Fruit fly (Drosophila melanogaster): ENCODE results near the gene snf.

Gene snf

dm6 chrX:5285835-5286234 is 23.2 kb upstream of the snf start (continued):
- TF ChIP-seq CG13894 (tag; optimal IDR thresholded peaks at IDR 0.05): peak; percentile 50
- peak; percentile 13 for TF ChIP-seq CG4854 (GFP tag; optimal IDR thresholded peaks at IDR 0.05)
- TF ChIP-seq CG32772 (GFP tag; IDR thresholded peaks at IDR 0.05): 0 out of 2 replicates have a peak, but pooled peaks have one; percentile 20
- peak; percentile 0 for TF ChIP-seq exex (tag; optimal IDR thresholded peaks at IDR 0.05)
- 0 out of 2 replicates have a peak, but pooled peaks have one; percentile 24 for TF ChIP-seq Oaz (GFP tag; IDR thresholded peaks at IDR 0.05)
- no peak for TF ChIP-seq nom (GFP tag; optimal IDR thresholded peaks at IDR 0.05)
- TF ChIP-seq Atf6 (GFP tag; IDR thresholded peaks at IDR 0.05): peak; percentile 60; the same call in 1 of the 2 replicates
- peak; percentile 45 for TF ChIP-seq CG7786 (GFP tag; optimal IDR thresholded peaks at IDR 0.05)
- TF ChIP-seq twi (tag; optimal IDR thresholded peaks at IDR 0.05): no peak
- peak; percentile 68 for TF ChIP-seq Fer1 (GFP tag; optimal IDR thresholded peaks at IDR 0.05)
- TF ChIP-seq sens-2 (GFP tag; IDR thresholded peaks at IDR 0.05): no peak
- peak; percentile 57; the same call in 1 of the 3 replicates for TF ChIP-seq Dbx (GFP tag; IDR thresholded peaks at IDR 0.05)
- TF ChIP-seq ci (GFP tag; IDR thresholded peaks at IDR 0.05): no peak
- no peak for TF ChIP-seq CG9437 (GFP tag; optimal IDR thresholded peaks at IDR 0.05)
- TF ChIP-seq CoRest (tag; optimal IDR thresholded peaks at IDR 0.05): peak; percentile 40
- no peak for TF ChIP-seq cas (GFP tag; IDR thresholded peaks at IDR 0.05)
- no peak for TF ChIP-seq CG1832 (GFP tag; optimal IDR thresholded peaks at IDR 0.05)
- no peak for TF ChIP-seq CG3407 (GFP tag; optimal IDR thresholded peaks at IDR 0.05)
- TF ChIP-seq CG18262 (tag; optimal IDR thresholded peaks at IDR 0.05): peak; percentile 21
- no peak for TF ChIP-seq insv (GFP tag; optimal IDR thresholded peaks at IDR 0.05)
- TF ChIP-seq cwo (GFP tag; optimal IDR thresholded peaks at IDR 0.05): peak; percentile 32
- TF ChIP-seq E2f1 (GFP tag; IDR thresholded peaks at IDR 0.05): peak; percentile 51
- peak; percentile 30 for TF ChIP-seq CG1647 (GFP tag; optimal IDR thresholded peaks at IDR 0.05)
- TF ChIP-seq PHDP (tag; optimal IDR thresholded peaks at IDR 0.05): peak; percentile 24
- no peak for TF ChIP-seq Jarid2 (GFP tag; optimal IDR thresholded peaks at IDR 0.05)
- TF ChIP-seq her (GFP tag; optimal IDR thresholded peaks at IDR 0.05): peak; percentile 9
- no peak for TF ChIP-seq H15 (GFP tag; IDR thresholded peaks at IDR 0.05)
- no peak for TF ChIP-seq CG16813 (GFP tag; IDR thresholded peaks at IDR 0.05; ENCODE audit: partially characterized antibody)
- no peak for TF ChIP-seq YL-1 (GFP tag; optimal IDR thresholded peaks at IDR 0.05)
- no peak for TF ChIP-seq Trl (optimal IDR thresholded peaks at IDR 0.05)
- TF ChIP-seq Trl (GFP tag; optimal IDR thresholded peaks at IDR 0.05): peak; percentile 18
- no peak for TF ChIP-seq stc (GFP tag; IDR thresholded peaks at IDR 0.05)
- peak; percentile 36 for TF ChIP-seq CG1602 (GFP tag; optimal IDR thresholded peaks at IDR 0.05)
- TF ChIP-seq slbo (GFP tag; IDR thresholded peaks at IDR 0.05): peak; percentile 56; the same call in 1 of the 2 replicates
- TF ChIP-seq Ptx1 (GFP tag; IDR thresholded peaks at IDR 0.05): peak; percentile 40; the same call in 1 of the 2 replicates
- no peak for TF ChIP-seq CG14050 (GFP tag; IDR thresholded peaks at IDR 0.05)
- peak; percentile 60 for TF ChIP-seq CG7839 (tag; optimal IDR thresholded peaks at IDR 0.05)
- no peak for TF ChIP-seq inv (GFP tag; IDR thresholded peaks at IDR 0.05; ENCODE audit: partially characterized antibody)
- TF ChIP-seq CG8281 (tag; optimal IDR thresholded peaks at IDR 0.05): no peak
- peak; percentile 24 for TF ChIP-seq CG12659 (GFP tag; optimal IDR thresholded peaks at IDR 0.05)
- TF ChIP-seq CG3163 (GFP tag; optimal IDR thresholded peaks at IDR 0.05): peak; percentile 20
- no peak for TF ChIP-seq jing (GFP tag; optimal IDR thresholded peaks at IDR 0.05)
- no peak for TF ChIP-seq CG3838 (GFP tag; optimal IDR thresholded peaks at IDR 0.05)
- peak; percentile 43 for TF ChIP-seq CG11398 (GFP tag; optimal IDR thresholded peaks at IDR 0.05)
- no peak for TF ChIP-seq ara (GFP tag; IDR thresholded peaks at IDR 0.05)
- TF ChIP-seq lmd (GFP tag; IDR thresholded peaks at IDR 0.05): peak; percentile 32; the same call in 1 of the 2 replicates
- peak; percentile 0 for TF ChIP-seq ems (GFP tag; optimal IDR thresholded peaks at IDR 0.05)
- TF ChIP-seq gcm (GFP tag; optimal IDR thresholded peaks at IDR 0.05): no peak
- peak in 1 of 2 experiments; percentile 48 for TF ChIP-seq chif (GFP tag; optimal IDR thresholded peaks at IDR 0.05)
- TF ChIP-seq CG12155 (GFP tag; optimal IDR thresholded peaks at IDR 0.05): peak; percentile 34
- TF ChIP-seq Hr3 (GFP tag; optimal IDR thresholded peaks at IDR 0.05): no peak

Measured in whole organism, embryonic.